Fruit fly (Drosophila melanogaster): ENCODE measurements around the gene jumu.

dm6 chr3R:10356563-10357363, 6.8 kb downstream of the jumu start:
- TF ChIP-seq Nf-YB (GFP tag; optimal IDR thresholded peaks at IDR 0.05) (peak; percentile 57), CG14050 (GFP tag; IDR thresholded peaks at IDR 0.05) (no peak), sc (optimal IDR thresholded peaks at IDR 0.05) (no peak), sc (GFP tag; optimal IDR thresholded peaks at IDR 0.05) (peak; percentile 82), CG9932 (GFP tag; IDR thresholded peaks at IDR 0.05) (no peak), Antp (GFP tag; optimal IDR thresholded peaks at IDR 0.05) (peak; percentile 65), HmgZ (tag; optimal IDR thresholded peaks at IDR 0.05) (peak; percentile 42)
